Worm (Caenorhabditis elegans) whole organism, L2 larva: ENCODE measurements around the gene ugt-19.

ENCODE experiments used
- R02D3.7 ChIP-seq: fragments of 150-350 bp; optimal IDR thresholded peaks from 2 replicates; lab custom pipeline; 2014; ENCODE audit warnings: missing biosample characterization, missing genetic modification characterization
- alr-1 ChIP-seq: fragments of 150-350 bp; optimal IDR thresholded peaks from 2 replicates; lab custom pipeline; 2014; ENCODE audit warnings: missing biosample characterization, missing genetic modification characterization
- ama-1 ChIP-seq: fragments of 150-350 bp; optimal IDR thresholded peaks from 2 replicates; lab custom pipeline; 2018; ENCODE audit warnings: inconsistent platforms
- blmp-1 ChIP-seq: sonication (generic microtip); optimal IDR thresholded peaks from 2 replicates; lab custom pipeline; 2017; ENCODE audit warnings: missing genetic modification characterization, mild to moderate bottlenecking, missing compliant biosample characterization, antibody characterized with exemption, moderate library complexity; ENCODE audit not compliant: insufficient read depth
- elt-1 ChIP-seq: fragments of 150-350 bp; optimal IDR thresholded peaks from 2 replicates; lab custom pipeline; 2014; ENCODE audit warnings: missing biosample characterization, missing genetic modification characterization
- elt-3 ChIP-seq: sonication (generic microtip); optimal IDR thresholded peaks from 2 replicates; lab custom pipeline; 2017; ENCODE audit warnings: missing biosample characterization, missing genetic modification characterization
- nhr-10 ChIP-seq: sonication (generic microtip); optimal IDR thresholded peaks from 2 replicates; lab custom pipeline; 2017; ENCODE audit warnings: missing biosample characterization, missing genetic modification characterization
- nhr-12 ChIP-seq: fragments of 150-350 bp; optimal IDR thresholded peaks from 2 replicates; lab custom pipeline; 2014; ENCODE audit warnings: missing biosample characterization, missing genetic modification characterization
- nhr-237 ChIP-seq: fragments of 150-350 bp; optimal IDR thresholded peaks from 2 replicates; lab custom pipeline; 2014; ENCODE audit warnings: missing biosample characterization, missing genetic modification characterization
- nhr-77 ChIP-seq: fragments of 150-350 bp; optimal IDR thresholded peaks from 2 replicates; lab custom pipeline; 2014; ENCODE audit warnings: missing biosample characterization, missing genetic modification characterization
- skn-1 ChIP-seq: sonication (generic microtip); optimal IDR thresholded peaks from 2 replicates; lab custom pipeline; 2017; ENCODE audit warnings: missing biosample characterization, missing genetic modification characterization
- snpc-4 ChIP-seq: fragments of 150-350 bp; optimal IDR thresholded peaks from 2 replicates; lab custom pipeline; 2014; ENCODE audit warnings: missing biosample characterization, missing genetic modification characterization

ce11 chrIV:6076128-6076527 is 3.6 kb downstream of the ugt-19 start, which contains the start of gene cpg-20:
- TF ChIP-seq nhr-237 (tag; lab: Kevin White, UChicago) (no peak), alr-1 (no peak), snpc-4 (tag; lab: Kevin White, UChicago) (no peak), skn-1 (tag; lab: Kevin White, UChicago) (no peak), elt-3 (tag; lab: Kevin White, UChicago) (no peak), elt-1 (tag; lab: Kevin White, UChicago) (no peak), nhr-12 (no peak), nhr-77 (no peak), R02D3.7 (tag; lab: Kevin White, UChicago) (no peak), ama-1 (lab: Kevin White, UChicago) (no peak), nhr-10 (no peak), blmp-1 (tag; lab: Kevin White, UChicago) (no peak)
